Worm (Caenorhabditis elegans) whole organism, mixed stage, embryonic: ENCODE data around the gene tbc-6.
A peak's percentile ranks its signal among the peaks of the same experiment; 100 is the strongest.

Experiments
- M03D4.4 ChIP-seq: sonication (generic microtip); optimal IDR thresholded peaks from 2 replicates; lab custom pipeline; 2017; ENCODE audit warnings: mild to moderate bottlenecking, missing genetic modification characterization, missing compliant biosample characterization
- bed-3 ChIP-seq: fragments of 200-800 bp; sonication (Bioruptor generic); optimal IDR thresholded peaks from 3 replicates; lab custom pipeline; 2018; ENCODE audit warnings: mild to moderate bottlenecking, missing genetic modification characterization, moderate library complexity, missing compliant biosample characterization
- blmp-1 ChIP-seq: fragments of 150-350 bp; optimal IDR thresholded peaks from 2 replicates; lab custom pipeline; 2014; ENCODE audit warnings: missing biosample characterization, missing genetic modification characterization
- ceh-39 ChIP-seq: fragments of 150-350 bp; optimal IDR thresholded peaks from 2 replicates; lab custom pipeline; 2014; ENCODE audit warnings: missing biosample characterization, missing genetic modification characterization
- ceh-43 ChIP-seq: fragments of 200-800 bp; sonication (Bioruptor generic); optimal IDR thresholded peaks from 2 replicates; lab custom pipeline; 2018; ENCODE audit warnings: mild to moderate bottlenecking, missing genetic modification characterization, moderate library complexity, missing compliant biosample characterization
- ces-1 ChIP-seq: fragments of 150-350 bp; optimal IDR thresholded peaks from 2 replicates; lab custom pipeline; 2014; ENCODE audit warnings: missing biosample characterization, missing genetic modification reagents, missing genetic modification characterization
- cnd-1 ChIP-seq: fragments of 200-800 bp; sonication (Bioruptor generic); optimal IDR thresholded peaks from 2 replicates; lab custom pipeline; 2018; ENCODE audit warnings: mild to moderate bottlenecking, missing genetic modification characterization, missing compliant biosample characterization
- drap-1 ChIP-seq: fragments of 200-800 bp; sonication (Bioruptor generic); optimal IDR thresholded peaks from 3 replicates; lab custom pipeline; 2018; ENCODE audit warnings: mild to moderate bottlenecking, missing genetic modification characterization, missing compliant biosample characterization
- elt-1 ChIP-seq: sonication (generic microtip); optimal IDR thresholded peaks from 2 replicates; lab custom pipeline; 2017; ENCODE audit warnings: missing genetic modification characterization, mild to moderate bottlenecking, missing compliant biosample characterization, antibody characterized with exemption, moderate library complexity, borderline replicate concordance; ENCODE audit not compliant: insufficient read depth
- elt-3 ChIP-seq: fragments of 150-350 bp; optimal IDR thresholded peaks from 2 replicates; lab custom pipeline; 2014; ENCODE audit warnings: missing biosample characterization, missing genetic modification characterization
- ham-2 ChIP-seq: fragments of 200-800 bp; sonication (Bioruptor generic); optimal IDR thresholded peaks from 2 replicates; lab custom pipeline; 2018; ENCODE audit warnings: mild to moderate bottlenecking, missing genetic modification characterization, missing compliant biosample characterization
- hlh-1 ChIP-seq: fragments of 150-350 bp; optimal IDR thresholded peaks from 2 replicates; lab custom pipeline; 2014; ENCODE audit warnings: missing biosample characterization, missing genetic modification reagents, missing genetic modification characterization
- lin-13 ChIP-seq: fragments of 150-350 bp; optimal IDR thresholded peaks from 2 replicates; lab custom pipeline; 2014; ENCODE audit warnings: missing biosample characterization, missing genetic modification characterization
- lin-32 ChIP-seq: fragments of 200-800 bp; sonication (Bioruptor generic); optimal IDR thresholded peaks from 2 replicates; lab custom pipeline; 2018; ENCODE audit warnings: mild to moderate bottlenecking, missing genetic modification characterization, missing compliant biosample characterization
- lsy-2 ChIP-seq: fragments of 150-350 bp; optimal IDR thresholded peaks from 2 replicates; lab custom pipeline; 2014; ENCODE audit warnings: missing biosample characterization, missing genetic modification characterization
- mab-5 ChIP-seq: fragments of 150-350 bp; optimal IDR thresholded peaks from 2 replicates; lab custom pipeline; 2014; ENCODE audit warnings: missing biosample characterization, missing genetic modification characterization
- mep-1 ChIP-seq: fragments of 150-350 bp; optimal IDR thresholded peaks from 2 replicates; lab custom pipeline; 2017; ENCODE audit warnings: missing biosample characterization, missing genetic modification reagents, missing genetic modification characterization, inconsistent platforms
- mls-2 ChIP-seq: sonication (generic microtip); optimal IDR thresholded peaks from 2 replicates; lab custom pipeline; 2016; ENCODE audit warnings: mild to moderate bottlenecking, missing genetic modification characterization, moderate library complexity, missing compliant biosample characterization
- nhr-12 ChIP-seq: fragments of 150-350 bp; optimal IDR thresholded peaks from 2 replicates; lab custom pipeline; 2014; ENCODE audit warnings: missing biosample characterization, missing genetic modification characterization
- nhr-2 ChIP-seq: fragments of 150-350 bp; optimal IDR thresholded peaks from 2 replicates; lab custom pipeline; 2014; ENCODE audit warnings: missing biosample characterization, missing genetic modification characterization
- nhr-28 ChIP-seq: fragments of 150-350 bp; optimal IDR thresholded peaks from 2 replicates; lab custom pipeline; 2014; ENCODE audit warnings: missing biosample characterization, missing genetic modification characterization
- nhr-76 ChIP-seq: sonication (generic microtip); optimal IDR thresholded peaks from 2 replicates; lab custom pipeline; 2017; ENCODE audit warnings: missing biosample characterization, missing genetic modification characterization
- pha-4 ChIP-seq: fragments of 150-350 bp; optimal IDR thresholded peaks from 2 replicates; lab custom pipeline; 2018; ENCODE audit warnings: missing biosample characterization, missing genetic modification reagents, missing genetic modification characterization
- sem-2 ChIP-seq: fragments of 200-800 bp; sonication (Bioruptor generic); optimal IDR thresholded peaks from 2 replicates; lab custom pipeline; 2018; ENCODE audit warnings: mild to moderate bottlenecking, missing genetic modification characterization, missing compliant biosample characterization
- snpc-4 ChIP-seq: fragments of 150-350 bp; optimal IDR thresholded peaks from 2 replicates; lab custom pipeline; 2014; ENCODE audit warnings: missing biosample characterization, missing genetic modification characterization
- tbx-8 ChIP-seq: fragments of 200-800 bp; sonication (Bioruptor generic); optimal IDR thresholded peaks from 2 replicates; lab custom pipeline; 2018; ENCODE audit warnings: mild to moderate bottlenecking, missing genetic modification characterization, moderate library complexity, missing compliant biosample characterization
- unc-120 ChIP-seq: sonication (generic microtip); optimal IDR thresholded peaks from 2 replicates; lab custom pipeline; 2017; ENCODE audit warnings: missing genetic modification characterization, missing compliant biosample characterization; ENCODE audit not compliant: poor library complexity, severe bottlenecking
- unc-39 ChIP-seq: fragments of 150-350 bp; optimal IDR thresholded peaks from 2 replicates; lab custom pipeline; 2014; ENCODE audit warnings: missing biosample characterization, missing genetic modification characterization
- unc-62 ChIP-seq: fragments of 150-350 bp; optimal IDR thresholded peaks from 2 replicates; lab custom pipeline; 2014; ENCODE audit warnings: missing biosample characterization, missing genetic modification reagents, missing genetic modification characterization
- zip-8 ChIP-seq: fragments of 150-350 bp; optimal IDR thresholded peaks from 2 replicates; lab custom pipeline; 2014; ENCODE audit warnings: missing biosample characterization, missing genetic modification characterization
- ztf-11 ChIP-seq: fragments of 150-350 bp; optimal IDR thresholded peaks from 2 replicates; lab custom pipeline; 2014; ENCODE audit warnings: missing biosample characterization, missing genetic modification characterization

tbc-6 gene

ce11 chrII:6889580-6889922 is 41.6 kb downstream of the tbc-6 start:
- TF ChIP-seq nhr-2 (tag; lab: Kevin White, UChicago) (no peak), ceh-43 (GFP tag; lab: Kevin White, UChicago) (no peak), mab-5 (tag; lab: Kevin White, UChicago) (no peak), lin-32 (GFP tag; lab: Kevin White, UChicago) (no peak), bed-3 (GFP tag; lab: Kevin White, UChicago) (no peak), elt-3 (tag; lab: Kevin White, UChicago) (no peak), snpc-4 (tag; lab: Kevin White, UChicago) (no peak), unc-62 (GFP tag; lab: Kevin White, UChicago) (no peak), ztf-11 (tag; lab: Kevin White, UChicago) (no peak), mls-2 (tag; lab: Kevin White, UChicago) (no peak), blmp-1 (no peak), lsy-2 (no peak), cnd-1 (tag; lab: Kevin White, UChicago) (no peak), unc-120 (tag; lab: Kevin White, UChicago) (no peak), drap-1 (no peak), M03D4.4 (tag; lab: Kevin White, UChicago) (no peak), zip-8 (tag; lab: Kevin White, UChicago) (no peak), pha-4 (tag; lab: Kevin White, UChicago) (no peak)

DNA sequence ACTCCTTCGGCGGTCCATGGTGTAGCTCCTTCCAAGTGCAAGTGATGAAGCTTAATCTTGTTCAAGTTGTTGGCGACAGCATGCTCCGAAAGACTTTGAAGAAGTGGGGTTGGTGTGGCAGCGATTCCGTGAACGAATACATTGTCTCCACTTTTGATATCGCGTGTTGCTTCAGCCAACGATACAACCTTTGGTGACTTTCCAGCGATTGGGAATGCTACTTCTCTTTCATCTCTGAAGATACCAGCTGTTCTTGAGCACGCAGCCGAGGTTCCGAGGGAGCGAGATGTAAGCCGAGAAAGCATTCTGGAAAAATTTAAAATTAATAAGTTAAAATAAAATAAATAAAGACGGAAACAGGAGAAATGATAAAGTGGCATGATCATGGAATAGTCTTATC is 42.2 kb downstream of the tbc-6 start, which contains the start of gene acer-1:
TSS of gene acer-1 (minus strand) at position 306 of the 400 bp plus-strand sequence.
- TF ChIP-seq tbx-8 (GFP tag; lab: Kevin White, UChicago) (no peak), mab-5 (tag; lab: Kevin White, UChicago) (no peak), mep-1 (tag; lab: Kevin White, UChicago) (no peak), bed-3 (GFP tag; lab: Kevin White, UChicago) (no peak), unc-39 (tag; lab: Kevin White, UChicago) (no peak), nhr-28 (tag; lab: Kevin White, UChicago) (no peak), lsy-2 (no peak), mls-2 (tag; lab: Kevin White, UChicago) (no peak)

- TF ChIP-seq mep-1 (tag; lab: Kevin White, UChicago) (no peak), nhr-2 (tag; lab: Kevin White, UChicago) (no peak), ces-1 (GFP tag; lab: Kevin White, UChicago) (no peak), unc-120 (tag; lab: Kevin White, UChicago) (no peak), elt-1 (tag; lab: Kevin White, UChicago) (no peak), bed-3 (GFP tag; lab: Kevin White, UChicago) (no peak), lin-13 (tag; lab: Kevin White, UChicago) (no peak), pha-4 (tag; lab: Kevin White, UChicago) (no peak), elt-3 (tag; lab: Kevin White, UChicago) (no peak), ceh-39 (tag; lab: Kevin White, UChicago) (no peak), ham-2 (no peak), sem-2 (GFP tag; lab: Kevin White, UChicago) (no peak), zip-8 (tag; lab: Kevin White, UChicago) (no peak), ceh-43 (GFP tag; lab: Kevin White, UChicago) (no peak), unc-39 (tag; lab: Kevin White, UChicago) (no peak), mab-5 (tag; lab: Kevin White, UChicago) (no peak), cnd-1 (tag; lab: Kevin White, UChicago) (no peak), nhr-12 (tag; lab: Kevin White, UChicago) (no peak), drap-1 (no peak), hlh-1 (tag; lab: Kevin White, UChicago) (no peak)
These were observed 43.3 kb downstream of the tbc-6 start for ce11 chrII:6891176-6891575.

ce11 chrII:6891838-6892237 is 43.9 kb downstream of the tbc-6 start:
- TF ChIP-seq hlh-1 (tag; lab: Kevin White, UChicago) (peak; percentile 83), unc-39 (tag; lab: Kevin White, UChicago) (no peak)

- TF ChIP-seq M03D4.4 (tag; lab: Kevin White, UChicago) (no peak), lsy-2 (peak; percentile 61), elt-1 (tag; lab: Kevin White, UChicago) (no peak), lin-32 (GFP tag; lab: Kevin White, UChicago) (no peak), nhr-28 (tag; lab: Kevin White, UChicago) (no peak), nhr-76 (tag; lab: Kevin White, UChicago) (no peak), ces-1 (GFP tag; lab: Kevin White, UChicago) (no peak)
- TF ChIP-seq, all 35 proteins: peak for 1
These were observed 45.8 kb downstream of the tbc-6 start, which contains the start of gene adal-1 for ce11 chrII:6893589-6894245. adal-1 (minus strand) TSS chrII:6893639.
